Fruit fly (Drosophila melanogaster): ENCODE measurements around the gene CG44838.
A peak's percentile ranks its signal among the peaks of the same experiment; 100 is the strongest.

DNA sequence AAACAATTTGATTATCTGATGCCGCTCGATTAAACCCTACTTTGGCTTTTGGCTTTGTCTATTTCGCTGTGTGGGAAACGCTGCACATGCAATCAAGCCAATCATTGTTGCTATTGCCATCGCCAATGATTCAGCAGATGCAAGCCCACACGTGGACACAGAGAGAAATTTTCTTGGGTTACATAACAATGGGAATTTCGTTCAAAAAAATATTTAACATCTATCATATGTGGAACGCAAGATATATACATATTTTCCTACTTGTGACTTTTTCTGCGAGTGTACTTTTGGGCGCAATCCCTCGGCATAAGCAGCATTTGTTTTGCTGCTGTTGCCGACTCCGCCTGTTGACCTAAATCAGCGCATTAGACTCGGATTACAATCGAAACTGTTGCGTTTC is 41.5 kb upstream of the CG44838 start:
- TF ChIP-seq CG4496 (GFP tag; IDR thresholded peaks at IDR 0.05) (peak; percentile 85), gl (tag; optimal IDR thresholded peaks at IDR 0.05) (no peak), Snoo (tag; optimal IDR thresholded peaks at IDR 0.05) (peak; percentile 21), EcR (GFP tag; optimal IDR thresholded peaks at IDR 0.05) (no peak), rn (GFP tag; IDR thresholded peaks at IDR 0.05) (peak; percentile 60), CG14655 (GFP tag; optimal IDR thresholded peaks at IDR 0.05) (peak; percentile 36), CG8301 (tag; optimal IDR thresholded peaks at IDR 0.05) (peak; percentile 53), Pif1B (GFP tag; optimal IDR thresholded peaks at IDR 0.05) (peak; percentile 5), CG8159 (tag; optimal IDR thresholded peaks at IDR 0.05) (peak; percentile 47), CG9948 (tag; optimal IDR thresholded peaks at IDR 0.05) (peak; percentile 45), CG12605 (GFP tag; IDR thresholded peaks at IDR 0.05) (peak; percentile 62), fd96Ca (GFP tag; IDR thresholded peaks at IDR 0.05) (peak; percentile 89), CG10348 (GFP tag; IDR thresholded peaks at IDR 0.05) (no peak), CG13204 (GFP tag; optimal IDR thresholded peaks at IDR 0.05) (no peak)
